Fruit fly (Drosophila melanogaster) whole organism, prepupa: ENCODE measurements around the gene CG6788.

Experiments
- Blimp-1 ChIP-seq: fragments of 200-800 bp; sonication (Bioruptor generic); optimal IDR thresholded peaks from 3 replicates; lab custom pipeline; 2017; ENCODE audit warnings: missing biosample characterization, missing genetic modification characterization, mild to moderate bottlenecking, moderate library complexity, missing genetic modification reagents
- CG10631 ChIP-seq: fragments of 200-800 bp; sonication (Bioruptor generic); optimal IDR thresholded peaks from 2 replicates; lab custom pipeline; 2016; ENCODE audit warnings: missing biosample characterization, missing genetic modification characterization
- CG10669 ChIP-seq: fragments of 200-800 bp; sonication (Bioruptor generic); optimal IDR thresholded peaks from 3 replicates; lab custom pipeline; 2018; ENCODE audit warnings: missing biosample characterization, mild to moderate bottlenecking, missing genetic modification characterization, moderate library complexity
- CG11294 ChIP-seq: fragments of 200-800 bp; sonication (Bioruptor generic); IDR thresholded peaks from 2 replicates; pipeline ENCODE4 v1.3.6; 2022; ENCODE audit warnings: missing biosample characterization, missing genetic modification characterization
- CG11902 ChIP-seq: fragments of 200-800 bp; sonication (Bioruptor generic); optimal IDR thresholded peaks from 3 replicates; lab custom pipeline; 2016; ENCODE audit warnings: missing biosample characterization, missing genetic modification characterization
- CG15336 ChIP-seq: fragments of 200-800 bp; sonication (Bioruptor generic); IDR thresholded peaks from 2 replicates; pipeline ENCODE4 v1.3.6; 2022; ENCODE audit warnings: missing biosample characterization, missing genetic modification characterization
- CG16779 ChIP-seq: fragments of 200-800 bp; sonication (Bioruptor generic); optimal IDR thresholded peaks from 3 replicates; lab custom pipeline; 2017; ENCODE audit warnings: missing biosample characterization, mild to moderate bottlenecking, missing genetic modification characterization
- CG3032 ChIP-seq: fragments of 200-800 bp; optimal IDR thresholded peaks from 2 replicates; lab custom pipeline; 2019; ENCODE audit warnings: missing biosample characterization, mild to moderate bottlenecking, missing genetic modification characterization, moderate library complexity
- CG32006 ChIP-seq: fragments of 200-800 bp; sonication (Bioruptor generic); optimal IDR thresholded peaks from 3 replicates; lab custom pipeline; 2017; ENCODE audit warnings: missing biosample characterization, mild to moderate bottlenecking, missing genetic modification characterization
- CG3919 ChIP-seq: fragments of 200-800 bp; sonication (Bioruptor generic); optimal IDR thresholded peaks from 3 replicates; lab custom pipeline; 2016; ENCODE audit warnings: missing biosample characterization, missing genetic modification characterization
- CG4318 ChIP-seq: fragments of 200-800 bp; sonication (Bioruptor generic); optimal IDR thresholded peaks from 3 replicates; lab custom pipeline; 2017; ENCODE audit warnings: missing biosample characterization, mild to moderate bottlenecking, missing genetic modification characterization
- CG6163 ChIP-seq: fragments of 200-800 bp; sonication (Bioruptor generic); IDR thresholded peaks from 3 replicates; pipeline ENCODE4 v1.3.6; 2022; ENCODE audit warnings: missing biosample characterization, missing genetic modification characterization
- CG6276 ChIP-seq: fragments of 200-800 bp; sonication (Bioruptor generic); optimal IDR thresholded peaks from 2 replicates; lab custom pipeline; 2017; ENCODE audit warnings: missing biosample characterization, mild to moderate bottlenecking, missing genetic modification characterization
- CG6792 ChIP-seq: fragments of 200-800 bp; sonication (Bioruptor generic); optimal IDR thresholded peaks from 3 replicates; lab custom pipeline; 2016; ENCODE audit warnings: missing biosample characterization, missing genetic modification characterization
- CG6854 ChIP-seq: fragments of 200-800 bp; sonication (Bioruptor generic); optimal IDR thresholded peaks from 2 replicates; lab custom pipeline; 2017; ENCODE audit warnings: missing biosample characterization, mild to moderate bottlenecking, missing genetic modification characterization
- CG7368 ChIP-seq: fragments of 200-800 bp; sonication (Bioruptor generic); optimal IDR thresholded peaks from 3 replicates; lab custom pipeline; 2016; ENCODE audit warnings: missing biosample characterization, missing genetic modification characterization
- CG8119 ChIP-seq: fragments of 200-800 bp; sonication (Bioruptor generic); IDR thresholded peaks from 3 replicates; pipeline ENCODE4 v1.3.6; 2022; ENCODE audit warnings: missing biosample characterization, missing genetic modification characterization
- CG8319 ChIP-seq: fragments of 200-800 bp; sonication (Bioruptor generic); optimal IDR thresholded peaks from 3 replicates; lab custom pipeline; 2016; ENCODE audit warnings: missing biosample characterization, missing genetic modification characterization
- CG8632 ChIP-seq: fragments of 200-800 bp; sonication (Bioruptor generic); optimal IDR thresholded peaks from 3 replicates; lab custom pipeline; 2016; ENCODE audit warnings: missing biosample characterization, missing genetic modification characterization
- CG9139 ChIP-seq: fragments of 200-800 bp; sonication (Bioruptor generic); optimal IDR thresholded peaks from 3 replicates; lab custom pipeline; 2017; ENCODE audit warnings: missing biosample characterization, mild to moderate bottlenecking, missing genetic modification characterization
- Eip75B ChIP-seq: fragments of 200-800 bp; sonication (Bioruptor generic); optimal IDR thresholded peaks from 3 replicates; lab custom pipeline; 2016; ENCODE audit warnings: missing biosample characterization, missing genetic modification characterization
- Eip93F ChIP-seq: fragments of 200-800 bp; sonication (Bioruptor generic); optimal IDR thresholded peaks from 2 replicates; lab custom pipeline; 2016; ENCODE audit warnings: missing biosample characterization, mild to moderate bottlenecking, missing genetic modification characterization
- Ets21C ChIP-seq: fragments of 200-800 bp; sonication (Bioruptor generic); optimal IDR thresholded peaks from 3 replicates; lab custom pipeline; 2016; ENCODE audit warnings: missing biosample characterization, missing genetic modification characterization
- Ets96B ChIP-seq: fragments of 200-800 bp; optimal IDR thresholded peaks from 2 replicates; lab custom pipeline; 2019; ENCODE audit warnings: missing biosample characterization, mild to moderate bottlenecking, missing genetic modification characterization, moderate library complexity
- Gug ChIP-seq: fragments of 200-800 bp; sonication (Bioruptor generic); IDR thresholded peaks from 2 replicates; pipeline ENCODE4 v1.3.6; 2022; ENCODE audit warnings: missing biosample characterization, missing genetic modification characterization
- Hr38 ChIP-seq: sonication (Bioruptor generic); optimal IDR thresholded peaks from 2 replicates; lab custom pipeline; 2016; ENCODE audit warnings: missing biosample characterization, missing genetic modification characterization
- Hr39 ChIP-seq: fragments of 200-800 bp; sonication (Bioruptor generic); optimal IDR thresholded peaks from 2 replicates; lab custom pipeline; 2016; ENCODE audit warnings: missing biosample characterization, missing genetic modification characterization
- Lpt ChIP-seq: fragments of 200-800 bp; sonication (Bioruptor generic); optimal IDR thresholded peaks from 3 replicates; lab custom pipeline; 2016; ENCODE audit warnings: missing biosample characterization, missing genetic modification characterization
- OdsH ChIP-seq: fragments of 200-800 bp; sonication (Bioruptor generic); optimal IDR thresholded peaks from 3 replicates; lab custom pipeline; 2016; ENCODE audit warnings: missing biosample characterization, missing genetic modification characterization
- Smox ChIP-seq: fragments of 200-800 bp; sonication (Bioruptor generic); optimal IDR thresholded peaks from 3 replicates; lab custom pipeline; 2016; ENCODE audit warnings: missing biosample characterization, missing genetic modification characterization
- Sox102F ChIP-seq: fragments of 200-800 bp; sonication (Bioruptor generic); optimal IDR thresholded peaks from 2 replicates; lab custom pipeline; 2016; ENCODE audit warnings: missing biosample characterization, mild to moderate bottlenecking, missing genetic modification characterization
- Sox14 ChIP-seq: fragments of 200-800 bp; sonication (Bioruptor generic); optimal IDR thresholded peaks from 3 replicates; lab custom pipeline; 2016; ENCODE audit warnings: missing biosample characterization, missing genetic modification characterization
- Sox15 ChIP-seq: fragments of 200-800 bp; sonication (Bioruptor generic); optimal IDR thresholded peaks from 3 replicates; lab custom pipeline; 2016; ENCODE audit warnings: missing biosample characterization, missing genetic modification characterization
- achi ChIP-seq: fragments of 200-800 bp; sonication (Bioruptor generic); optimal IDR thresholded peaks from 3 replicates; lab custom pipeline; 2016; ENCODE audit warnings: missing biosample characterization, missing genetic modification characterization
- acj6 ChIP-seq: fragments of 200-800 bp; sonication (Bioruptor generic); optimal IDR thresholded peaks from 3 replicates; lab custom pipeline; 2016; ENCODE audit warnings: missing biosample characterization, missing genetic modification characterization
- cyc ChIP-seq: fragments of 200-800 bp; sonication (Bioruptor generic); optimal IDR thresholded peaks from 3 replicates; lab custom pipeline; 2016; ENCODE audit warnings: missing biosample characterization, missing genetic modification characterization
- dac ChIP-seq: fragments of 200-800 bp; sonication (Bioruptor generic); optimal IDR thresholded peaks from 2 replicates; lab custom pipeline; 2017; ENCODE audit warnings: missing biosample characterization, mild to moderate bottlenecking, missing genetic modification characterization
- dsx ChIP-seq: fragments of 200-800 bp; optimal IDR thresholded peaks from 3 replicates; lab custom pipeline; 2019; ENCODE audit warnings: missing biosample characterization, mild to moderate bottlenecking, missing genetic modification characterization, moderate library complexity; ENCODE audit not compliant: poor library complexity, severe bottlenecking
- eg ChIP-seq: fragments of 200-800 bp; sonication (Bioruptor generic); IDR thresholded peaks from 3 replicates; pipeline ENCODE4 v1.3.6; 2022; ENCODE audit warnings: missing biosample characterization, missing genetic modification characterization
- esn ChIP-seq: fragments of 200-800 bp; sonication (Bioruptor generic); optimal IDR thresholded peaks from 2 replicates; lab custom pipeline; 2016; ENCODE audit warnings: missing biosample characterization, mild to moderate bottlenecking, missing genetic modification characterization, moderate library complexity
- fd59A ChIP-seq: fragments of 200-800 bp; sonication (Bioruptor generic); optimal IDR thresholded peaks from 2 replicates; lab custom pipeline; 2017; ENCODE audit warnings: missing biosample characterization, mild to moderate bottlenecking, missing genetic modification characterization, missing genetic modification reagents
- fd85E ChIP-seq: fragments of 200-800 bp; sonication (Bioruptor generic); optimal IDR thresholded peaks from 3 replicates; lab custom pipeline; 2016; ENCODE audit warnings: missing biosample characterization, missing genetic modification characterization
- fkh ChIP-seq: fragments of 200-800 bp; sonication (Bioruptor generic); optimal IDR thresholded peaks from 3 replicates; lab custom pipeline; 2017; ENCODE audit warnings: missing biosample characterization, mild to moderate bottlenecking, missing genetic modification characterization, moderate library complexity
- lz ChIP-seq: fragments of 200-800 bp; sonication (Bioruptor generic); optimal IDR thresholded peaks from 3 replicates; lab custom pipeline; 2016; ENCODE audit warnings: missing biosample characterization, missing genetic modification characterization
- net ChIP-seq: fragments of 200-800 bp; sonication (Bioruptor generic); optimal IDR thresholded peaks from 3 replicates; lab custom pipeline; 2016; ENCODE audit warnings: missing biosample characterization, missing genetic modification characterization
- salr ChIP-seq, 2 experiments: fragments of 200-800 bp; sonication (Bioruptor generic); optimal IDR thresholded peaks; 3 replicates each; lab custom pipeline; 2016 to 2018; ENCODE audit warnings: missing biosample characterization in 2 of 2, missing genetic modification characterization in 2 of 2, mild to moderate bottlenecking in 1 of 2
- spab ChIP-seq: fragments of 200-800 bp; sonication (Bioruptor generic); optimal IDR thresholded peaks from 2 replicates; lab custom pipeline; 2017; ENCODE audit warnings: missing biosample characterization, mild to moderate bottlenecking, missing genetic modification characterization, missing genetic modification reagents
- ss ChIP-seq, 2 experiments: fragments of 200-800 bp; sonication (Bioruptor generic); optimal IDR thresholded peaks; 2 replicates in 1 of 2; 3 replicates in 1 of 2; lab custom pipeline; 2017 to 2018; ENCODE audit warnings: mild to moderate bottlenecking in 2 of 2, missing biosample characterization in 2 of 2, missing genetic modification characterization in 2 of 2, moderate library complexity in 1 of 2
- svp ChIP-seq: fragments of 200-800 bp; sonication (Bioruptor generic); peaks from one replicate; lab custom pipeline; 2016; ENCODE audit warnings: missing biosample characterization, missing genetic modification characterization
- topi ChIP-seq: fragments of 200-800 bp; sonication (Bioruptor generic); optimal IDR thresholded peaks from 3 replicates; lab custom pipeline; 2016; ENCODE audit warnings: missing biosample characterization, missing genetic modification characterization
- vri ChIP-seq: fragments of 200-800 bp; sonication (Bioruptor generic); optimal IDR thresholded peaks from 3 replicates; lab custom pipeline; 2016; ENCODE audit warnings: missing biosample characterization, mild to moderate bottlenecking, missing genetic modification characterization

Gene CG6788

dm6 chrX:17917564-17918233 lies 29.7 kb downstream of the CG6788 start:
- TF ChIP-seq CG8319 (GFP tag; lab: Kevin White, UChicago) = no peak
- no peak for TF ChIP-seq spab
- no peak for TF ChIP-seq CG11902 (GFP tag; lab: Kevin White, UChicago)
- TF ChIP-seq CG3919 (GFP tag; lab: Kevin White, UChicago) = peak; percentile 36
- peak in 1 of 2 experiments; percentile 18 for TF ChIP-seq salr (GFP tag; optimal IDR thresholded peaks at IDR 0.05; lab: Kevin White, UChicago)
- TF ChIP-seq OdsH (GFP tag; lab: Kevin White, UChicago) = peak; percentile 21
- TF ChIP-seq Blimp-1 (GFP tag; lab: Kevin White, UChicago) = peak; percentile 87
- TF ChIP-seq vri (GFP tag; lab: Kevin White, UChicago) = no peak
- TF ChIP-seq CG7368 (GFP tag; lab: Kevin White, UChicago) = no peak
- TF ChIP-seq CG16779 (tag; lab: Kevin White, UChicago) = no peak
- no peak for TF ChIP-seq CG11294 (GFP tag; lab: Robert Waterston, UW)
- TF ChIP-seq topi (GFP tag; lab: Kevin White, UChicago) = no peak
- peak; percentile 54 for TF ChIP-seq svp (GFP tag; lab: Kevin White, UChicago)
- peak; percentile 6 for TF ChIP-seq CG10631 (GFP tag; lab: Kevin White, UChicago)
- no peak for TF ChIP-seq Sox15 (GFP tag; lab: Kevin White, UChicago)
- TF ChIP-seq cyc (GFP tag; lab: Kevin White, UChicago) = no peak
- peak; percentile 47 for TF ChIP-seq CG15336 (GFP tag; lab: Robert Waterston, UW)
- peak; percentile 24 for TF ChIP-seq acj6
- no peak for TF ChIP-seq fd85E (GFP tag; lab: Kevin White, UChicago)
- TF ChIP-seq Ets21C = no peak
- no peak for TF ChIP-seq Smox (GFP tag; lab: Kevin White, UChicago)
- TF ChIP-seq Hr39 (GFP tag; lab: Kevin White, UChicago) = no peak
- TF ChIP-seq Eip93F (GFP tag; lab: Kevin White, UChicago) = no peak
- TF ChIP-seq Gug (GFP tag; lab: Robert Waterston, UW) = no peak
- no peak for TF ChIP-seq lz (GFP tag; lab: Kevin White, UChicago)
- no peak for TF ChIP-seq fkh (GFP tag; lab: Kevin White, UChicago)
- no peak for TF ChIP-seq Sox102F (GFP tag; lab: Kevin White, UChicago)
- peak; percentile 32 for TF ChIP-seq CG6792 (GFP tag; lab: Kevin White, UChicago)
- TF ChIP-seq achi (GFP tag; lab: Kevin White, UChicago) = peak; percentile 13
- no peak for TF ChIP-seq ss (GFP tag; optimal IDR thresholded peaks at IDR 0.05; lab: Kevin White, UChicago)
- TF ChIP-seq CG3032 (tag; lab: Kevin White, UChicago) = no peak
- TF ChIP-seq net = peak; percentile 0
- TF ChIP-seq Hr38 (GFP tag; lab: Kevin White, UChicago) = no peak
- no peak for TF ChIP-seq fd59A (GFP tag; lab: Kevin White, UChicago)
- peak; percentile 7 for TF ChIP-seq Lpt (GFP tag; lab: Kevin White, UChicago)
- no peak for TF ChIP-seq CG4318 (GFP tag; lab: Kevin White, UChicago)
- no peak for TF ChIP-seq CG9139 (GFP tag; lab: Kevin White, UChicago)
- TF ChIP-seq eg (GFP tag; lab: Robert Waterston, UW) = no peak
- no peak for TF ChIP-seq Sox14 (GFP tag; lab: Kevin White, UChicago)
- TF ChIP-seq CG8119 (GFP tag; lab: Robert Waterston, UW) = peak; percentile 37; the same call in 2 of the 3 replicates
- TF ChIP-seq Ets96B (tag; lab: Kevin White, UChicago) = no peak
- TF ChIP-seq CG8632 (GFP tag; lab: Kevin White, UChicago) = peak; percentile 26
- peak; percentile 68 for TF ChIP-seq CG32006 (GFP tag; lab: Kevin White, UChicago)
- TF ChIP-seq CG6854 (GFP tag; lab: Kevin White, UChicago) = no peak
- TF ChIP-seq CG10669 (GFP tag; lab: Kevin White, UChicago) = no peak
- no peak for TF ChIP-seq dsx (GFP tag; lab: Kevin White, UChicago)
- TF ChIP-seq esn (GFP tag; lab: Kevin White, UChicago) = no peak
- no peak for TF ChIP-seq CG6163
- TF ChIP-seq dac (GFP tag; lab: Kevin White, UChicago) = peak; percentile 13
- TF ChIP-seq CG6276 (GFP tag; lab: Kevin White, UChicago) = peak; percentile 40
- TF ChIP-seq Eip75B = no peak
